Worm (Caenorhabditis elegans) whole organism, late embryonic: ENCODE measurements around the gene srw-127.

Experiments
- C08G9.2 ChIP-seq: sonication (generic microtip); optimal IDR thresholded peaks from 2 replicates; lab custom pipeline; 2016; ENCODE audit warnings: mild to moderate bottlenecking, missing genetic modification characterization, moderate library complexity, missing compliant biosample characterization
- C38D4.7 ChIP-seq: fragments of 200-800 bp; sonication (Bioruptor generic); optimal IDR thresholded peaks from 2 replicates; lab custom pipeline; 2018; ENCODE audit warnings: mild to moderate bottlenecking, missing genetic modification characterization, moderate library complexity, missing compliant biosample characterization
- K02D7.2 ChIP-seq: sonication (generic microtip); optimal IDR thresholded peaks from 2 replicates; lab custom pipeline; 2017; ENCODE audit warnings: mild to moderate bottlenecking, missing genetic modification characterization, missing compliant biosample characterization
- T23F11.4 ChIP-seq: fragments of 200-800 bp; sonication (Bioruptor generic); optimal IDR thresholded peaks from 2 replicates; lab custom pipeline; 2018; ENCODE audit warnings: mild to moderate bottlenecking, missing genetic modification characterization, missing compliant biosample characterization
- Y22D7AL.16 ChIP-seq: sonication (generic microtip); optimal IDR thresholded peaks from 2 replicates; lab custom pipeline; 2016; ENCODE audit warnings: missing genetic modification characterization, missing compliant biosample characterization
- ahr-1 ChIP-seq: sonication (generic microtip); optimal IDR thresholded peaks from 2 replicates; lab custom pipeline; 2016; ENCODE audit warnings: missing genetic modification characterization, missing compliant biosample characterization
- ama-1 ChIP-seq: fragments of 150-350 bp; optimal IDR thresholded peaks from 2 replicates; lab custom pipeline; 2014
- ceh-19 ChIP-seq: fragments of 200-800 bp; sonication (Bioruptor generic); optimal IDR thresholded peaks from 2 replicates; lab custom pipeline; 2018; ENCODE audit warnings: mild to moderate bottlenecking, missing genetic modification characterization, missing compliant biosample characterization
- ceh-24 ChIP-seq: sonication (generic microtip); optimal IDR thresholded peaks from 2 replicates; lab custom pipeline; 2016; ENCODE audit warnings: mild to moderate bottlenecking, missing genetic modification characterization, missing compliant biosample characterization
- ceh-34 ChIP-seq: sonication (generic microtip); optimal IDR thresholded peaks from 2 replicates; lab custom pipeline; 2016; ENCODE audit warnings: mild to moderate bottlenecking, missing genetic modification characterization, missing compliant biosample characterization
- ceh-48 ChIP-seq: sonication (generic microtip); optimal IDR thresholded peaks from 2 replicates; lab custom pipeline; 2016; ENCODE audit warnings: missing genetic modification characterization, inconsistent platforms, missing compliant biosample characterization
- ceh-6 ChIP-seq: fragments of 200-800 bp; sonication (Bioruptor generic); optimal IDR thresholded peaks from 2 replicates; lab custom pipeline; 2018; ENCODE audit warnings: mild to moderate bottlenecking, missing genetic modification characterization, missing compliant biosample characterization
- ceh-9 ChIP-seq: sonication (generic microtip); optimal IDR thresholded peaks from 2 replicates; lab custom pipeline; 2016; ENCODE audit warnings: mild to moderate bottlenecking, missing genetic modification characterization, inconsistent platforms, missing compliant biosample characterization
- elt-4 ChIP-seq: sonication (generic microtip); optimal IDR thresholded peaks from 2 replicates; lab custom pipeline; 2016; ENCODE audit warnings: missing genetic modification characterization, missing compliant biosample characterization
- gmeb-2 ChIP-seq: sonication (generic microtip); optimal IDR thresholded peaks from 2 replicates; lab custom pipeline; 2016; ENCODE audit warnings: missing genetic modification characterization, inconsistent platforms, missing compliant biosample characterization
- hlh-30 ChIP-seq: sonication (generic microtip); optimal IDR thresholded peaks from 2 replicates; lab custom pipeline; 2017; ENCODE audit warnings: antibody characterized with exemption, missing genetic modification characterization, missing compliant biosample characterization; ENCODE audit not compliant: insufficient read depth
- hlh-6 ChIP-seq: sonication (generic microtip); optimal IDR thresholded peaks from 2 replicates; lab custom pipeline; 2016; ENCODE audit warnings: missing genotype, missing genetic modification characterization, missing compliant biosample characterization
- hlh-8 ChIP-seq: sonication (generic microtip); optimal IDR thresholded peaks from 2 replicates; lab custom pipeline; 2016; ENCODE audit warnings: missing genotype, missing genetic modification characterization, missing compliant biosample characterization
- lim-6 ChIP-seq: sonication (generic microtip); optimal IDR thresholded peaks from 2 replicates; lab custom pipeline; 2016; ENCODE audit warnings: missing genetic modification characterization, missing compliant biosample characterization
- lin-11 ChIP-seq: fragments of 200-800 bp; sonication (Bioruptor generic); optimal IDR thresholded peaks from 2 replicates; lab custom pipeline; 2018; ENCODE audit warnings: mild to moderate bottlenecking, missing genetic modification characterization, missing compliant biosample characterization
- mec-3 ChIP-seq: sonication (generic microtip); optimal IDR thresholded peaks from 2 replicates; lab custom pipeline; 2016; ENCODE audit warnings: borderline replicate concordance, missing genetic modification characterization, missing compliant biosample characterization
- nhr-11 ChIP-seq: fragments of 150-350 bp; optimal IDR thresholded peaks from 2 replicates; lab custom pipeline; 2014; ENCODE audit warnings: missing biosample characterization, missing genetic modification characterization
- pag-3 ChIP-seq: sonication (generic microtip); optimal IDR thresholded peaks from 2 replicates; lab custom pipeline; 2016; ENCODE audit warnings: missing compliant biosample characterization, missing genetic modification characterization, borderline replicate concordance
- pha-2 ChIP-seq: sonication (generic microtip); optimal IDR thresholded peaks from 2 replicates; lab custom pipeline; 2017; ENCODE audit warnings: mild to moderate bottlenecking, missing genetic modification characterization, missing compliant biosample characterization
- pros-1 ChIP-seq: fragments of 150-350 bp; optimal IDR thresholded peaks from 2 replicates; lab custom pipeline; 2014; ENCODE audit warnings: missing biosample characterization, missing genetic modification reagents, missing genetic modification characterization
- ref-2 ChIP-seq: sonication (generic microtip); optimal IDR thresholded peaks from 2 replicates; lab custom pipeline; 2016; ENCODE audit warnings: missing genetic modification characterization, missing compliant biosample characterization
- sox-2 ChIP-seq: fragments of 200-800 bp; sonication (Bioruptor generic); IDR thresholded peaks from 2 replicates; pipeline ENCODE4 v1.3.6; 2022; ENCODE audit warnings: missing genetic modification reagents, missing genetic modification characterization, missing compliant biosample characterization
- tbx-2 ChIP-seq: sonication (generic microtip); optimal IDR thresholded peaks from 2 replicates; lab custom pipeline; 2016; ENCODE audit warnings: missing genetic modification characterization, missing compliant biosample characterization
- ttx-3 ChIP-seq: sonication (generic microtip); optimal IDR thresholded peaks from 2 replicates; lab custom pipeline; 2016; ENCODE audit warnings: missing genetic modification reagents, missing genetic modification characterization, missing compliant biosample characterization
- unc-3 ChIP-seq, 2 experiments: fragments of 200-800 bp in 1 of 2; sonication (Bioruptor generic) in 1 of 2; sonication (generic microtip) in 1 of 2; conservative IDR thresholded peaks in 1 of 2; optimal IDR thresholded peaks in 1 of 2; 2 replicates each; pipeline versions ENCODE4 v1.3.6 to Lab custom; 2016 to 2022; ENCODE audit warnings: missing compliant biosample characterization in 2 of 2, missing genetic modification characterization in 2 of 2, missing genetic modification reagents in 1 of 2
- unc-86 ChIP-seq: sonication (generic microtip); optimal IDR thresholded peaks from 2 replicates; lab custom pipeline; 2016; ENCODE audit warnings: missing genetic modification characterization, missing compliant biosample characterization
- zip-5 ChIP-seq: sonication (generic microtip); optimal IDR thresholded peaks from 2 replicates; lab custom pipeline; 2016; ENCODE audit warnings: missing genetic modification characterization, missing compliant biosample characterization
- ztf-16 ChIP-seq: sonication (generic microtip); optimal IDR thresholded peaks from 2 replicates; lab custom pipeline; 2017; ENCODE audit warnings: missing genetic modification characterization, missing compliant biosample characterization

srw-127 gene

ce11 chrV:6976047-6976446 is 36.7 kb upstream of the srw-127 start, which contains the start of gene srx-16:
TSS of gene srx-16 (plus strand) at chrV:6976347.
- TF ChIP-seq ttx-3 (no peak), pha-2 (tag; lab: Kevin White, UChicago) (no peak)

- TF ChIP-seq ceh-9 (tag; lab: Kevin White, UChicago) (no peak), ceh-34 (tag; lab: Kevin White, UChicago) (no peak), gmeb-2 (no peak), C08G9.2 (tag; lab: Kevin White, UChicago) (no peak), Y22D7AL.16 (tag; lab: Kevin White, UChicago) (no peak), ceh-19 (GFP tag; lab: Kevin White, UChicago) (no peak), ahr-1 (tag; lab: Kevin White, UChicago) (no peak), ceh-6 (no peak), ref-2 (tag; lab: Kevin White, UChicago) (no peak), pros-1 (tag; lab: Kevin White, UChicago) (no peak), ceh-48 (tag; lab: Kevin White, UChicago) (no peak)
Measured at ce11 chrV:6979019-6979418, 33.7 kb upstream of the srw-127 start, which contains the start of gene sre-12. TSS of gene sre-12 (minus strand) at chrV:6979119.

- TF ChIP-seq C38D4.7 (GFP tag; lab: Kevin White, UChicago) (no peak), ceh-19 (GFP tag; lab: Kevin White, UChicago) (no peak), K02D7.2 (tag; lab: Kevin White, UChicago) (no peak)
Measured at ce11 chrV:6982813-6983212, 29.9 kb upstream of the srw-127 start, which contains the start of gene nhr-161. TSS of gene nhr-161 (minus strand) at chrV:6982913.

ce11 chrV:6985943-6986342 is 26.8 kb upstream of the srw-127 start, which contains the start of gene nhr-163:
TSS of gene nhr-163 (minus strand) at chrV:6986043.
- TF ChIP-seq mec-3 (tag; lab: Kevin White, UChicago) (no peak), sox-2 (GFP tag; lab: Robert Waterston, UW) (no peak), ahr-1 (tag; lab: Kevin White, UChicago) (no peak), pag-3 (tag; lab: Kevin White, UChicago) (no peak), lin-11 (tag; lab: Kevin White, UChicago) (no peak), C38D4.7 (GFP tag; lab: Kevin White, UChicago) (no peak), unc-86 (tag; lab: Kevin White, UChicago) (no peak), tbx-2 (tag; lab: Kevin White, UChicago) (no peak), zip-5 (no peak)

- no peak for TF ChIP-seq lin-11 (tag; lab: Kevin White, UChicago)
- TF ChIP-seq ceh-24 (tag; lab: Kevin White, UChicago) = no peak
- no peak for TF ChIP-seq nhr-11 (tag; lab: Kevin White, UChicago)
- TF ChIP-seq hlh-30 (tag; lab: Kevin White, UChicago) = no peak
- TF ChIP-seq lim-6 (tag; lab: Kevin White, UChicago) = no peak
- no peak for TF ChIP-seq elt-4
- no peak for TF ChIP-seq ceh-48 (tag; lab: Kevin White, UChicago)
- TF ChIP-seq unc-3 (GFP tag; conservative IDR thresholded peaks at IDR 0.05; lab: Robert Waterston, UW) = no peak
- no peak for TF ChIP-seq unc-3 (tag; optimal IDR thresholded peaks at IDR 0.05; lab: Kevin White, UChicago)
- TF ChIP-seq ref-2 (tag; lab: Kevin White, UChicago) = no peak
- no peak for TF ChIP-seq pha-2 (tag; lab: Kevin White, UChicago)
- TF ChIP-seq ceh-6 = no peak
- TF ChIP-seq hlh-6 = no peak
- TF ChIP-seq hlh-8 (tag; lab: Kevin White, UChicago) = no peak
- TF ChIP-seq T23F11.4 (GFP tag; lab: Kevin White, UChicago) = no peak
- no peak for TF ChIP-seq ztf-16 (tag; lab: Kevin White, UChicago)
- TF ChIP-seq tbx-2 (tag; lab: Kevin White, UChicago) = no peak
- TF ChIP-seq C38D4.7 (GFP tag; lab: Kevin White, UChicago) = no peak
- TF ChIP-seq ama-1 (lab: Kevin White, UChicago) = no peak
Measured at ce11 chrV:6987673-6988072, 25.0 kb upstream of the srw-127 start, which contains the start of gene nhr-139. TSS of gene nhr-139 (minus strand) at chrV:6987773.
